Fruit fly (Drosophila melanogaster) whole organism, embryonic: ENCODE results near the gene Mvb12.

Experiments used
- Ada2b ChIP-seq: fragments of 200-800 bp; sonication (Bioruptor generic); IDR thresholded peaks from 2 replicates; pipeline ENCODE4 v1.3.6; 2022; ENCODE audit warnings: missing biosample characterization, missing genetic modification characterization
- Asciz ChIP-seq: fragments of 200-800 bp; sonication (Bioruptor generic); optimal IDR thresholded peaks from 2 replicates; lab custom pipeline; 2017; ENCODE audit warnings: missing biosample characterization, mild to moderate bottlenecking, missing genetic modification characterization, missing genetic modification reagents
- CG10654 ChIP-seq: fragments of 200-800 bp; sonication (Bioruptor generic); optimal IDR thresholded peaks from 2 replicates; lab custom pipeline; 2016; ENCODE audit warnings: missing biosample characterization, missing genetic modification characterization
- CG11247 ChIP-seq: fragments of 200-800 bp; sonication (Bioruptor generic); IDR thresholded peaks from 2 replicates; pipeline ENCODE4 v1.3.6; 2022; ENCODE audit warnings: missing biosample characterization, missing genetic modification characterization
- CG11696 ChIP-seq: fragments of 200-800 bp; sonication (Bioruptor generic); IDR thresholded peaks from 2 replicates; pipeline ENCODE4 v1.3.6; 2022; ENCODE audit warnings: missing biosample characterization, missing genetic modification characterization
- CG12071 ChIP-seq: fragments of 200-800 bp; sonication (Bioruptor generic); optimal IDR thresholded peaks from 3 replicates; lab custom pipeline; 2018; ENCODE audit warnings: missing biosample characterization, mild to moderate bottlenecking, missing genetic modification characterization
- CG13894 ChIP-seq: fragments of 200-800 bp; sonication (Bioruptor generic); optimal IDR thresholded peaks from 3 replicates; lab custom pipeline; 2018; ENCODE audit warnings: missing biosample characterization, mild to moderate bottlenecking, missing genetic modification characterization, moderate library complexity
- CG14050 ChIP-seq: fragments of 200-800 bp; sonication (Bioruptor generic); IDR thresholded peaks from 3 replicates; pipeline ENCODE4 v1.3.6; 2022; ENCODE audit warnings: missing biosample characterization, missing genetic modification characterization
- CG15011 ChIP-seq: fragments of 200-800 bp; sonication (Bioruptor generic); optimal IDR thresholded peaks from 3 replicates; lab custom pipeline; 2018; ENCODE audit warnings: missing biosample characterization, mild to moderate bottlenecking, missing genetic modification characterization
- CG1602 ChIP-seq: fragments of 200-800 bp; sonication (Bioruptor generic); optimal IDR thresholded peaks from 3 replicates; lab custom pipeline; 2016; ENCODE audit warnings: missing biosample characterization, missing genetic modification characterization
- CG18262 ChIP-seq: fragments of 200-800 bp; optimal IDR thresholded peaks from 3 replicates; lab custom pipeline; 2019; ENCODE audit warnings: missing biosample characterization, mild to moderate bottlenecking, missing genetic modification characterization, moderate library complexity
- CG18619 ChIP-seq: fragments of 200-800 bp; sonication (Bioruptor generic); optimal IDR thresholded peaks from 3 replicates; lab custom pipeline; 2017; ENCODE audit warnings: missing biosample characterization, mild to moderate bottlenecking, missing genetic modification characterization
- CG2202 ChIP-seq: fragments of 200-800 bp; sonication (Bioruptor generic); optimal IDR thresholded peaks from 2 replicates; lab custom pipeline; 2018; ENCODE audit warnings: missing biosample characterization, mild to moderate bottlenecking, missing genetic modification characterization
- CG34422 ChIP-seq: fragments of 200-800 bp; sonication (Bioruptor generic); IDR thresholded peaks from 3 replicates; pipeline ENCODE4 v1.3.6; 2022; ENCODE audit warnings: missing biosample characterization, missing genetic modification characterization
- CG4360 ChIP-seq: fragments of 200-800 bp; sonication (Bioruptor generic); IDR thresholded peaks from 2 replicates; pipeline ENCODE4 v1.3.6; 2022; ENCODE audit warnings: missing biosample characterization, missing genetic modification characterization
- CG4404 ChIP-seq: fragments of 200-800 bp; sonication (Bioruptor generic); IDR thresholded peaks from 2 replicates; pipeline ENCODE4 v1.3.6; 2022; ENCODE audit warnings: missing biosample characterization, missing genetic modification characterization
- CG7372 ChIP-seq: fragments of 200-800 bp; sonication (Bioruptor generic); IDR thresholded peaks from 2 replicates; pipeline ENCODE4 v1.3.6; 2022; ENCODE audit warnings: missing biosample characterization, missing genetic modification characterization
- CG7839 ChIP-seq: fragments of 200-800 bp; sonication (Bioruptor generic); optimal IDR thresholded peaks from 3 replicates; lab custom pipeline; 2018; ENCODE audit warnings: missing biosample characterization, mild to moderate bottlenecking, missing genetic modification characterization, moderate library complexity
- CG8765 ChIP-seq: fragments of 200-800 bp; sonication (Bioruptor generic); IDR thresholded peaks from 2 replicates; pipeline ENCODE4 v1.3.6; 2022; ENCODE audit warnings: missing biosample characterization, missing genetic modification characterization
- CG8924 ChIP-seq: fragments of 200-800 bp; optimal IDR thresholded peaks from 3 replicates; lab custom pipeline; 2019; ENCODE audit warnings: missing biosample characterization, mild to moderate bottlenecking, missing genetic modification characterization, moderate library complexity
- Camta ChIP-seq: fragments of 200-800 bp; sonication (Bioruptor generic); optimal IDR thresholded peaks from 2 replicates; lab custom pipeline; 2016; ENCODE audit warnings: missing biosample characterization, missing genetic modification characterization
- CoRest ChIP-seq: fragments of 200-800 bp; sonication (Bioruptor generic); optimal IDR thresholded peaks from 3 replicates; lab custom pipeline; 2018; ENCODE audit warnings: missing biosample characterization, mild to moderate bottlenecking, missing genetic modification characterization, moderate library complexity
- ERR ChIP-seq: fragments of 200-800 bp; sonication (Bioruptor generic); optimal IDR thresholded peaks from 2 replicates; lab custom pipeline; 2016; ENCODE audit warnings: missing biosample characterization, missing genetic modification characterization
- GATAe ChIP-seq: fragments of 200-800 bp; sonication (Bioruptor generic); conservative IDR thresholded peaks from 2 replicates; pipeline ENCODE4 v1.3.6; 2022; ENCODE audit warnings: missing biosample characterization, missing genetic modification characterization
- HLHmδ ChIP-seq: fragments of 200-800 bp; sonication (Bioruptor generic); optimal IDR thresholded peaks from 2 replicates; lab custom pipeline; 2018; ENCODE audit warnings: missing biosample characterization, mild to moderate bottlenecking, missing genetic modification characterization, moderate library complexity
- Hr3 ChIP-seq: fragments of 200-800 bp; sonication (Bioruptor generic); optimal IDR thresholded peaks from 3 replicates; lab custom pipeline; 2016; ENCODE audit warnings: missing biosample characterization, missing genetic modification characterization
- Jarid2 ChIP-seq: fragments of 200-800 bp; sonication (Bioruptor generic); optimal IDR thresholded peaks from 3 replicates; lab custom pipeline; 2017; ENCODE audit warnings: mild to moderate bottlenecking, missing biosample characterization, missing genetic modification reagents, missing genetic modification characterization
- Med ChIP-seq: fragments of 200-800 bp; sonication (Bioruptor generic); peaks from one replicate; lab custom pipeline; 2016; ENCODE audit warnings: missing biosample characterization, missing genetic modification characterization, mild to moderate bottlenecking, inconsistent platforms, moderate library complexity
- NFAT ChIP-seq: fragments of 200-800 bp; sonication (Bioruptor generic); IDR thresholded peaks from 2 replicates; pipeline ENCODE4 v1.3.6; 2022; ENCODE audit warnings: missing biosample characterization, missing genetic modification characterization
- Nf-YB ChIP-seq: fragments of 200-800 bp; sonication (Bioruptor generic); optimal IDR thresholded peaks from 3 replicates; lab custom pipeline; 2019; ENCODE audit warnings: missing biosample characterization, mild to moderate bottlenecking, missing genetic modification characterization, moderate library complexity
- Optix ChIP-seq: fragments of 200-800 bp; sonication (Bioruptor generic); IDR thresholded peaks from 3 replicates; pipeline ENCODE4 v1.3.6; 2022; ENCODE audit warnings: missing biosample characterization, missing genetic modification characterization
- Trl ChIP-seq, 3 experiments: fragments of >200 bp in 2 of 3; fragments of 200-800 bp in 1 of 3; sonication (Bioruptor generic) in 1 of 3; optimal IDR thresholded peaks; 2 replicates in 1 of 3; 3 replicates in 2 of 3; lab custom pipeline; 2016 to 2017; ENCODE audit warnings: missing biosample characterization in 1 of 3, missing genetic modification characterization in 1 of 3
- YL-1 ChIP-seq: fragments of 200-800 bp; sonication (Bioruptor generic); optimal IDR thresholded peaks from 3 replicates; lab custom pipeline; 2017; ENCODE audit warnings: missing biosample characterization, mild to moderate bottlenecking, missing genetic modification characterization
- al ChIP-seq: fragments of 200-800 bp; sonication (Bioruptor generic); IDR thresholded peaks from 2 replicates; pipeline ENCODE4 v1.3.6; 2022; ENCODE audit warnings: missing biosample characterization, missing genetic modification characterization
- ap ChIP-seq: fragments of 200-800 bp; sonication (Bioruptor generic); IDR thresholded peaks from 2 replicates; pipeline ENCODE4 v1.3.6; 2022; ENCODE audit warnings: missing biosample characterization, missing genetic modification characterization
- az2 ChIP-seq: fragments of 200-800 bp; sonication (Bioruptor generic); optimal IDR thresholded peaks from 3 replicates; lab custom pipeline; 2016; ENCODE audit warnings: missing biosample characterization, missing genetic modification characterization
- bcd ChIP-seq: fragments of 200-800 bp; sonication (Bioruptor generic); optimal IDR thresholded peaks from 2 replicates; lab custom pipeline; 2017; ENCODE audit warnings: missing biosample characterization, mild to moderate bottlenecking, missing genetic modification characterization
- crol ChIP-seq: fragments of 200-800 bp; sonication (Bioruptor generic); IDR thresholded peaks from 2 replicates; pipeline ENCODE4 v1.3.6; 2022; ENCODE audit warnings: missing biosample characterization, missing genetic modification characterization
- esg ChIP-seq: fragments of 200-800 bp; sonication (Bioruptor generic); conservative IDR thresholded peaks from 2 replicates; pipeline ENCODE4 v1.3.6; 2022; ENCODE audit warnings: missing biosample characterization, missing genetic modification characterization
- eyg ChIP-seq: fragments of 200-800 bp; sonication (Bioruptor generic); optimal IDR thresholded peaks from 3 replicates; lab custom pipeline; 2016; ENCODE audit warnings: missing biosample characterization, missing genetic modification characterization
- fd102C ChIP-seq: fragments of 200-800 bp; sonication (Bioruptor generic); optimal IDR thresholded peaks from 2 replicates; lab custom pipeline; 2018; ENCODE audit warnings: missing biosample characterization, mild to moderate bottlenecking, missing genetic modification characterization, moderate library complexity
- gsb-n ChIP-seq: fragments of 200-800 bp; sonication (Bioruptor generic); optimal IDR thresholded peaks from 3 replicates; lab custom pipeline; 2018; ENCODE audit warnings: missing biosample characterization, mild to moderate bottlenecking, missing genetic modification characterization
- maf-S ChIP-seq: fragments of 200-800 bp; sonication (Bioruptor generic); optimal IDR thresholded peaks from 2 replicates; lab custom pipeline; 2016; ENCODE audit warnings: missing biosample characterization, missing genetic modification characterization
- mld ChIP-seq: fragments of 200-800 bp; sonication (Bioruptor generic); IDR thresholded peaks from 3 replicates; pipeline ENCODE4 v1.3.6; 2022; ENCODE audit warnings: missing biosample characterization, missing genetic modification characterization; ENCODE audit not compliant: partially characterized antibody
- nerfin-1 ChIP-seq: fragments of 200-800 bp; sonication (Bioruptor generic); optimal IDR thresholded peaks from 3 replicates; lab custom pipeline; 2019; ENCODE audit warnings: missing biosample characterization, mild to moderate bottlenecking, missing genetic modification characterization, moderate library complexity
- onecut ChIP-seq: fragments of 200-800 bp; sonication (Bioruptor generic); IDR thresholded peaks from 2 replicates; pipeline ENCODE4 v1.3.6; 2022; ENCODE audit warnings: missing biosample characterization, missing genetic modification characterization
- peb ChIP-seq: fragments of 200-800 bp; sonication (Bioruptor generic); IDR thresholded peaks from 2 replicates; pipeline ENCODE4 v1.3.6; 2022; ENCODE audit warnings: missing biosample characterization, missing genetic modification characterization
- pros ChIP-seq: fragments of 200-800 bp; sonication (Bioruptor generic); optimal IDR thresholded peaks from 3 replicates; lab custom pipeline; 2019; ENCODE audit warnings: missing biosample characterization, mild to moderate bottlenecking, missing genetic modification characterization, moderate library complexity
- rib ChIP-seq: fragments of 200-800 bp; sonication (Bioruptor generic); IDR thresholded peaks from 2 replicates; pipeline ENCODE4 v1.3.6; 2022; ENCODE audit warnings: missing biosample characterization, missing genetic modification characterization
- row ChIP-seq: fragments of 200-800 bp; sonication (Bioruptor generic); IDR thresholded peaks from 3 replicates; pipeline ENCODE4 v1.3.6; 2022; ENCODE audit warnings: missing biosample characterization, missing genetic modification characterization
- sd ChIP-seq: fragments of 200-800 bp; sonication (Bioruptor generic); optimal IDR thresholded peaks from 3 replicates; lab custom pipeline; 2018; ENCODE audit warnings: missing biosample characterization, mild to moderate bottlenecking, missing genetic modification characterization, moderate library complexity
- sob ChIP-seq: fragments of 200-800 bp; sonication (Bioruptor generic); IDR thresholded peaks from 2 replicates; pipeline ENCODE4 v1.3.6; 2022; ENCODE audit warnings: missing biosample characterization, missing genetic modification characterization
- toy ChIP-seq: fragments of 200-800 bp; sonication (Bioruptor generic); IDR thresholded peaks from 2 replicates; pipeline ENCODE4 v1.3.6; 2022; ENCODE audit warnings: missing biosample characterization, missing genetic modification characterization

The Mvb12 gene

DNA sequence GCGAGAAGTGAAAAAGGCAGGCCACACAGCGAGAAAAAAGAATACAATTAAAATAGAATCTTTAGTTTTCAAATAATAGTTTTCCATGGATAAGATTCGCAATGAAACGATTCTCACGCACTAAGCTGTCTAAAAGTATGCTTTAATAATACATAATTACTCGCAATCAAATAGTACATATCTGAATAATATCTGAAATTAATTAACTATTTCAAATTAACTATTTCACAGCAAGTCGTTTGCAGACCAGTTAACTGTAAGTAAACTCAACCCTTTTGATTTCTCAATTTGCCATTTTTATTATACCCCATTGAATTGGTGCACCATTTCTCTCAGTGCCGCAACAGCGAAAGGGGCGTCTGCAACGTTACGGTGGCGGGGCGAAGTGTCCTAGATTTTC, 24.4 kb upstream of the Mvb12 start (continued):
- TF ChIP-seq CG4404 (GFP tag; lab: Robert Waterston, UW) (no peak), YL-1 (GFP tag; lab: Kevin White, UChicago) (no peak), sd (tag; lab: Kevin White, UChicago) (no peak), CG34422 (no peak), CG8924 (tag; lab: Kevin White, UChicago) (no peak), CG2202 (no peak), CG11247 (GFP tag; lab: Robert Waterston, UW) (no peak), onecut (GFP tag; lab: Robert Waterston, UW) (no peak), fd102C (GFP tag; lab: Kevin White, UChicago) (no peak), CG8765 (GFP tag; lab: Robert Waterston, UW) (no peak), rib (GFP tag; lab: Robert Waterston, UW) (no peak), nerfin-1 (tag; lab: Kevin White, UChicago) (no peak), ERR (GFP tag; lab: Kevin White, UChicago) (no peak), CG7372 (GFP tag; lab: Robert Waterston, UW) (no peak), CG12071 (no peak), GATAe (no peak), al (GFP tag; lab: Robert Waterston, UW) (no peak), HLHmδ (no peak), CG11696 (no peak), mld (GFP tag; lab: Robert Waterston, UW) (no peak), Optix (GFP tag; lab: Robert Waterston, UW) (no peak), Jarid2 (GFP tag; lab: Kevin White, UChicago) (no peak), az2 (GFP tag; lab: Kevin White, UChicago) (no peak), Nf-YB (GFP tag; lab: Kevin White, UChicago) (no peak), CG4360 (GFP tag; lab: Robert Waterston, UW) (no peak), CG13894 (tag; lab: Kevin White, UChicago) (no peak), bcd (GFP tag; lab: Kevin White, UChicago) (peak; percentile 30), esg (no peak), CG18619 (GFP tag; lab: Kevin White, UChicago) (no peak), eyg (GFP tag; lab: Kevin White, UChicago) (no peak), peb (GFP tag; lab: Robert Waterston, UW) (no peak), CG15011 (GFP tag; lab: Kevin White, UChicago) (peak; percentile 36), CG14050 (no peak), crol (no peak), Camta (GFP tag; lab: Kevin White, UChicago) (no peak), ap (GFP tag; lab: Robert Waterston, UW) (no peak), NFAT (no peak), Ada2b (no peak), row (GFP tag; lab: Robert Waterston, UW) (peak; percentile 34; the same call in 1 of the 3 replicates), CG18262 (no peak), CoRest (tag; lab: Kevin White, UChicago) (peak; percentile 39), pros (GFP tag; lab: Kevin White, UChicago) (no peak), CG7839 (tag; lab: Kevin White, UChicago) (peak; percentile 55), Asciz (no peak), Trl (optimal IDR thresholded peaks at IDR 0.05; lab: Kevin White, UChicago) (no peak), Trl (GFP tag; optimal IDR thresholded peaks at IDR 0.05; lab: Kevin White, UChicago) (no peak), gsb-n (tag; lab: Kevin White, UChicago) (no peak), toy (no peak), CG1602 (no peak), maf-S (GFP tag; lab: Kevin White, UChicago) (no peak), sob (GFP tag; lab: Robert Waterston, UW) (no peak), Hr3 (GFP tag; lab: Kevin White, UChicago) (peak; percentile 26), Med (GFP tag; lab: Kevin White, UChicago) (peak; percentile 64), CG10654 (GFP tag; lab: Kevin White, UChicago) (no peak)
